Fruit fly (Drosophila melanogaster) whole organism, wandering third instar larva: ENCODE data around the gene t-cup.

Experiments used
- Abd-B ChIP-seq: fragments of >200 bp; optimal IDR thresholded peaks from 2 replicates; lab custom pipeline; 2017; ENCODE audit warnings: missing biosample characterization, missing genetic modification characterization
- CG32264 ChIP-seq: fragments of 200-800 bp; sonication (Bioruptor generic); optimal IDR thresholded peaks from 2 replicates; lab custom pipeline; 2016; ENCODE audit warnings: missing biosample characterization, missing genetic modification characterization
- CG9705 ChIP-seq: fragments of 200-800 bp; sonication (Bioruptor generic); optimal IDR thresholded peaks from 2 replicates; lab custom pipeline; 2018; ENCODE audit warnings: missing biosample characterization, mild to moderate bottlenecking, missing genetic modification characterization
- CrebA ChIP-seq: fragments of 200-800 bp; sonication (Bioruptor generic); optimal IDR thresholded peaks from 2 replicates; lab custom pipeline; 2016; ENCODE audit warnings: missing biosample characterization, mild to moderate bottlenecking, missing genetic modification characterization, borderline replicate concordance
- Dfd ChIP-seq: fragments of >200 bp; optimal IDR thresholded peaks from 2 replicates; lab custom pipeline; 2017; ENCODE audit warnings: missing biosample characterization, missing genetic modification characterization
- Dif ChIP-seq: fragments of 200-275, 200-300 bp; sonication (Bioruptor generic); optimal IDR thresholded peaks from 2 replicates; lab custom pipeline; 2018; ENCODE audit warnings: missing biosample characterization, missing genetic modification characterization; ENCODE audit not compliant: partially characterized antibody
- GATAd ChIP-seq: sonication (Bioruptor generic); optimal IDR thresholded peaks from 2 replicates; lab custom pipeline; 2016; ENCODE audit warnings: missing biosample characterization, missing genetic modification characterization
- Hr78 ChIP-seq: fragments of >200 bp; optimal IDR thresholded peaks from 2 replicates; lab custom pipeline; 2017; ENCODE audit warnings: missing biosample characterization, missing genetic modification characterization
- Hr83 ChIP-seq: fragments of 200-300 bp; sonication (Bioruptor generic); optimal IDR thresholded peaks from 2 replicates; lab custom pipeline; 2016; ENCODE audit warnings: missing biosample characterization, mild to moderate bottlenecking, missing genetic modification characterization, moderate library complexity; ENCODE audit not compliant: poor library complexity, severe bottlenecking
- Jra ChIP-seq: sonication (Bioruptor generic); optimal IDR thresholded peaks from 2 replicates; lab custom pipeline; 2016; ENCODE audit warnings: missing biosample characterization, missing genetic modification characterization
- Mio ChIP-seq: sonication (Bioruptor generic); optimal IDR thresholded peaks from 2 replicates; lab custom pipeline; 2016; ENCODE audit warnings: missing biosample characterization, missing genetic modification characterization
- OdsH ChIP-seq: fragments of 200-800 bp; sonication (Bioruptor generic); optimal IDR thresholded peaks from 2 replicates; lab custom pipeline; 2016; ENCODE audit warnings: missing biosample characterization, mild to moderate bottlenecking, missing genetic modification characterization
- Rel ChIP-seq, 2 experiments: fragments of 200-800 bp; sonication (Bioruptor generic) in 1 of 2; optimal IDR thresholded peaks; 2 replicates in 1 of 2; 3 replicates in 1 of 2; lab custom pipeline; 2016 to 2019; ENCODE audit warnings: mild to moderate bottlenecking in 2 of 2, missing biosample characterization in 2 of 2, missing genetic modification characterization in 2 of 2, moderate library complexity in 1 of 2
- Vsx2 ChIP-seq: fragments of 200-300, 225-300 bp; sonication (Bioruptor generic); optimal IDR thresholded peaks from 2 replicates; lab custom pipeline; 2018; ENCODE audit warnings: missing biosample characterization, missing genetic modification characterization; ENCODE audit not compliant: partially characterized antibody
- br ChIP-seq: fragments of 200-800 bp; sonication (Bioruptor generic); optimal IDR thresholded peaks from 2 replicates; lab custom pipeline; 2016; ENCODE audit warnings: missing biosample characterization, missing genetic modification characterization
- dl ChIP-seq, 2 experiments: fragments of 175-275, 200-275 bp in 1 of 2; fragments of 200-275 bp in 1 of 2; sonication (Bioruptor generic); optimal IDR thresholded peaks; lab custom pipeline; 2018; ENCODE audit warnings: mild to moderate bottlenecking in 2 of 2, missing biosample characterization in 2 of 2, missing genetic modification characterization in 2 of 2, moderate library complexity in 2 of 2; ENCODE audit not compliant: partially characterized antibody in 2 of 2, insufficient read depth in 1 of 2
- dmrt93B ChIP-seq: fragments of 200-800 bp; sonication (Bioruptor generic); optimal IDR thresholded peaks from 2 replicates; lab custom pipeline; 2018; ENCODE audit warnings: missing biosample characterization, mild to moderate bottlenecking, missing genetic modification characterization
- dsf ChIP-seq: sonication (Bioruptor generic); optimal IDR thresholded peaks from 2 replicates; lab custom pipeline; 2016; ENCODE audit warnings: missing biosample characterization, missing genetic modification characterization, borderline replicate concordance
- ey ChIP-seq: fragments of 200-800 bp; sonication (Bioruptor generic); optimal IDR thresholded peaks from 2 replicates; lab custom pipeline; 2016; ENCODE audit warnings: missing biosample characterization, missing genetic modification characterization
- foxo ChIP-seq, 2 experiments: fragments of 200-800 bp; sonication (Bioruptor generic); optimal IDR thresholded peaks; 2 replicates in 1 of 2; 3 replicates in 1 of 2; lab custom pipeline; 2016 to 2017; ENCODE audit warnings: missing biosample characterization in 2 of 2, missing genetic modification characterization in 2 of 2
- fru ChIP-seq: fragments of 200-800 bp; sonication (Bioruptor generic); optimal IDR thresholded peaks from 3 replicates; lab custom pipeline; 2016; ENCODE audit warnings: missing biosample characterization, mild to moderate bottlenecking, missing genetic modification characterization
- h ChIP-seq: fragments of 200-800 bp; sonication (Bioruptor generic); optimal IDR thresholded peaks from 3 replicates; lab custom pipeline; 2016; ENCODE audit warnings: missing biosample characterization, mild to moderate bottlenecking, missing genetic modification characterization
- jim ChIP-seq: fragments of 175-275, 200-325 bp; sonication (Bioruptor generic); optimal IDR thresholded peaks from 2 replicates; lab custom pipeline; 2016; ENCODE audit warnings: missing biosample characterization, mild to moderate bottlenecking, missing genetic modification characterization
- pan ChIP-seq: fragments of >200 bp; optimal IDR thresholded peaks from 2 replicates; lab custom pipeline; 2017
- rgr ChIP-seq: fragments of 200-800 bp; sonication (Bioruptor generic); optimal IDR thresholded peaks from 3 replicates; lab custom pipeline; 2016; ENCODE audit warnings: missing biosample characterization, mild to moderate bottlenecking, missing genetic modification characterization
- sv ChIP-seq: fragments of 200-800 bp; sonication (Bioruptor generic); optimal IDR thresholded peaks from 3 replicates; lab custom pipeline; 2016; ENCODE audit warnings: missing biosample characterization, missing genetic modification characterization
- tai ChIP-seq: sonication (Bioruptor generic); optimal IDR thresholded peaks from 2 replicates; lab custom pipeline; 2016; ENCODE audit warnings: missing biosample characterization, missing genetic modification characterization
- usp ChIP-seq: fragments of >200 bp; optimal IDR thresholded peaks from 2 replicates; lab custom pipeline; 2017; ENCODE audit warnings: missing biosample characterization, missing genetic modification characterization
- woc ChIP-seq: sonication (Bioruptor generic); optimal IDR thresholded peaks from 2 replicates; lab custom pipeline; 2016; ENCODE audit warnings: missing biosample characterization, mild to moderate bottlenecking, missing genetic modification characterization

t-cup gene

dm6 chr2L:12469235-12469634 is 27.9 kb downstream of the t-cup start:
- no peak for TF ChIP-seq Hr83 (GFP tag; lab: Kevin White, UChicago)
- no peak for TF ChIP-seq CrebA (GFP tag; lab: Kevin White, UChicago)
- peak; percentile 59 for TF ChIP-seq h (GFP tag; lab: Kevin White, UChicago)
- TF ChIP-seq jim (GFP tag; lab: Kevin White, UChicago), result no peak
- TF ChIP-seq woc (GFP tag; lab: Kevin White, UChicago), result no peak
- no peak for TF ChIP-seq Vsx2 (GFP tag; lab: Kevin White, UChicago)

dm6 chr2L:12468813-12469212 is 28.3 kb downstream of the t-cup start:
- TF ChIP-seq Abd-B (GFP tag; lab: Kevin White, UChicago), result no peak
- TF ChIP-seq Hr78 (GFP tag; lab: Kevin White, UChicago), result no peak
- TF ChIP-seq Vsx2 (GFP tag; lab: Kevin White, UChicago), result no peak
- no peak for TF ChIP-seq CG32264 (GFP tag; lab: Kevin White, UChicago)
- no peak for TF ChIP-seq Mio (GFP tag; lab: Kevin White, UChicago)
- no peak for TF ChIP-seq ey
- TF ChIP-seq CG9705 (GFP tag; lab: Kevin White, UChicago), result no peak

dm6 chr2L:12467673-12468072 is 29.5 kb downstream of the t-cup start:
- no peak for TF ChIP-seq dl (GFP tag; optimal IDR thresholded peaks at IDR 0.05; lab: Kevin White, UChicago; ENCODE audit: insufficient read depth in 1 of 2, partially characterized antibody in 2 of 2)
- TF ChIP-seq foxo (GFP tag; optimal IDR thresholded peaks at IDR 0.05; lab: Kevin White, UChicago), result no peak
- TF ChIP-seq sv, result peak; percentile 30
- no peak for TF ChIP-seq OdsH (GFP tag; lab: Kevin White, UChicago)

dm6 chr2L:12466506-12467043 is 30.6 kb downstream of the t-cup start:
- TF ChIP-seq woc (GFP tag; lab: Kevin White, UChicago) (no peak), br (GFP tag; lab: Kevin White, UChicago) (no peak), pan (no peak)

- TF ChIP-seq Dif (no peak), rgr (no peak), dsf (GFP tag; lab: Kevin White, UChicago) (no peak), CG9705 (GFP tag; lab: Kevin White, UChicago) (no peak), GATAd (GFP tag; lab: Kevin White, UChicago) (no peak), Rel (GFP tag; optimal IDR thresholded peaks at IDR 0.05; lab: Kevin White, UChicago) (no peak), Rel (tag; optimal IDR thresholded peaks at IDR 0.05; lab: Kevin White, UChicago) (no peak), h (GFP tag; lab: Kevin White, UChicago) (no peak), CrebA (GFP tag; lab: Kevin White, UChicago) (no peak), dmrt93B (GFP tag; lab: Kevin White, UChicago) (no peak), tai (GFP tag; lab: Kevin White, UChicago) (no peak), Jra (GFP tag; lab: Kevin White, UChicago) (no peak), woc (GFP tag; lab: Kevin White, UChicago) (no peak), pan (no peak), fru (GFP tag; lab: Kevin White, UChicago) (no peak), foxo (GFP tag; optimal IDR thresholded peaks at IDR 0.05; lab: Kevin White, UChicago) (no peak), usp (no peak), Dfd (GFP tag; lab: Kevin White, UChicago) (no peak)
Observed at dm6 chr2L:12465164-12466011, 31.7 kb downstream of the t-cup start.
